Worm (Caenorhabditis elegans): Measurements from ENCODE around the gene unc-22.

Gene unc-22

ce11 chrIV:11955592-11955991 lies 55.2 kb downstream of the unc-22 start (continued):
- TF ChIP-seq arid-1 (GFP tag; conservative IDR thresholded peaks at IDR 0.05) = peak; percentile 39
- TF ChIP-seq snpc-4 (tag; optimal IDR thresholded peaks at IDR 0.05) = no peak
- TF ChIP-seq pha-4 (GFP tag; IDR thresholded peaks at IDR 0.05) = peak; percentile 42; the same call in 1 of the 2 replicates
- no peak for TF ChIP-seq pha-4 (tag; optimal IDR thresholded peaks at IDR 0.05)
- no peak for TF ChIP-seq ceh-20 (GFP tag; IDR thresholded peaks at IDR 0.05)
- TF ChIP-seq nhr-11 (tag; optimal IDR thresholded peaks at IDR 0.05) = no peak

ce11 chrIV:11952612-11953299 lies 58.1 kb downstream of the unc-22 start, which contains the start of gene gdh-1:
Gene gdh-1 (plus strand): TSS chrIV:11953249.
- TF ChIP-seq ZK546.5 (tag; optimal IDR thresholded peaks at IDR 0.05) (no peak), nhr-28 (tag; optimal IDR thresholded peaks at IDR 0.05) (peak; percentile 74), duxl-1 (tag; optimal IDR thresholded peaks at IDR 0.05; ENCODE audit: poor library complexity) (no peak), mdl-1 (tag; optimal IDR thresholded peaks at IDR 0.05) (peak in 1 of 2 experiments; percentile 58), ceh-62 (tag; optimal IDR thresholded peaks at IDR 0.05) (no peak), nhr-237 (tag; optimal IDR thresholded peaks at IDR 0.05) (no peak), hlh-30 (tag; optimal IDR thresholded peaks at IDR 0.05; ENCODE audit: insufficient read depth) (peak; percentile 24), hlh-11 (tag; optimal IDR thresholded peaks at IDR 0.05) (peak; percentile 66), dmd-6 (GFP tag; IDR thresholded peaks at IDR 0.05) (peak; percentile 56), ceh-20 (GFP tag; IDR thresholded peaks at IDR 0.05) (0 out of 2 replicates have a peak, but pooled peaks have one; percentile 23), lsy-2 (tag; optimal IDR thresholded peaks at IDR 0.05) (peak in 1 of 2 experiments; percentile 56), pha-4 (GFP tag; IDR thresholded peaks at IDR 0.05) (no peak), pha-4 (tag; optimal IDR thresholded peaks at IDR 0.05) (peak; percentile 35), spr-3 (GFP tag; optimal IDR thresholded peaks at IDR 0.05) (no peak), snpc-1.2 (GFP tag; IDR thresholded peaks at IDR 0.05) (0 out of 2 replicates have a peak, but pooled peaks have one; percentile 15), ctbp-1 (GFP tag; IDR thresholded peaks at IDR 0.05) (no peak), dve-1 (tag; optimal IDR thresholded peaks at IDR 0.05; ENCODE audit: insufficient read depth) (peak; percentile 57), ama-1 (optimal IDR thresholded peaks at IDR 0.05) (peak; percentile 84), hif-1 (tag; optimal IDR thresholded peaks at IDR 0.05) (peak in 1 of 2 experiments; percentile 44), set-16 (GFP tag; IDR thresholded peaks at IDR 0.05) (no peak), nhr-42 (GFP tag; IDR thresholded peaks at IDR 0.05) (no peak), nhr-48 (tag; optimal IDR thresholded peaks at IDR 0.05) (no peak), pqm-1 (tag; optimal IDR thresholded peaks at IDR 0.05) (peak; percentile 5), daf-16 (GFP tag; optimal IDR thresholded peaks at IDR 0.05) (no peak), daf-16 (tag; optimal IDR thresholded peaks at IDR 0.05) (peak; percentile 60), aha-1 (tag) (peak; percentile 93), hmg-1.1 (GFP tag; IDR thresholded peaks at IDR 0.05) (peak; percentile 50), nhr-111 (GFP tag; optimal IDR thresholded peaks at IDR 0.05) (no peak), ces-1 (GFP tag; optimal IDR thresholded peaks at IDR 0.05) (no peak)

- TF ChIP-seq dmd-8 (GFP tag; IDR thresholded peaks at IDR 0.05) (no peak), aha-1 (tag) (peak; percentile 56)
Observed at ce11 chrIV:11950270-11950669, 60.5 kb downstream of the unc-22 start, which contains the start of gene tbx-36. Gene tbx-36 (plus strand): TSS chrIV:11950570.

- no peak for TF ChIP-seq spr-3 (GFP tag; optimal IDR thresholded peaks at IDR 0.05)
Observed at ce11 chrIV:11949717-11950116, 61.1 kb downstream of the unc-22 start, which contains the start of gene hdl-1. Gene hdl-1 (minus strand): TSS chrIV:11949817.

ce11 chrIV:11945621-11946020 lies 65.2 kb downstream of the unc-22 start, which contains the start of gene ZK829.3:
Gene ZK829.3 (minus strand): TSS chrIV:11945721.
- TF ChIP-seq pqm-1 (tag; optimal IDR thresholded peaks at IDR 0.05) (no peak), nhr-48 (tag; optimal IDR thresholded peaks at IDR 0.05) (no peak)
